Fruit fly (Drosophila melanogaster): ENCODE measurements around the gene Sld5.

Gene Sld5

DNA sequence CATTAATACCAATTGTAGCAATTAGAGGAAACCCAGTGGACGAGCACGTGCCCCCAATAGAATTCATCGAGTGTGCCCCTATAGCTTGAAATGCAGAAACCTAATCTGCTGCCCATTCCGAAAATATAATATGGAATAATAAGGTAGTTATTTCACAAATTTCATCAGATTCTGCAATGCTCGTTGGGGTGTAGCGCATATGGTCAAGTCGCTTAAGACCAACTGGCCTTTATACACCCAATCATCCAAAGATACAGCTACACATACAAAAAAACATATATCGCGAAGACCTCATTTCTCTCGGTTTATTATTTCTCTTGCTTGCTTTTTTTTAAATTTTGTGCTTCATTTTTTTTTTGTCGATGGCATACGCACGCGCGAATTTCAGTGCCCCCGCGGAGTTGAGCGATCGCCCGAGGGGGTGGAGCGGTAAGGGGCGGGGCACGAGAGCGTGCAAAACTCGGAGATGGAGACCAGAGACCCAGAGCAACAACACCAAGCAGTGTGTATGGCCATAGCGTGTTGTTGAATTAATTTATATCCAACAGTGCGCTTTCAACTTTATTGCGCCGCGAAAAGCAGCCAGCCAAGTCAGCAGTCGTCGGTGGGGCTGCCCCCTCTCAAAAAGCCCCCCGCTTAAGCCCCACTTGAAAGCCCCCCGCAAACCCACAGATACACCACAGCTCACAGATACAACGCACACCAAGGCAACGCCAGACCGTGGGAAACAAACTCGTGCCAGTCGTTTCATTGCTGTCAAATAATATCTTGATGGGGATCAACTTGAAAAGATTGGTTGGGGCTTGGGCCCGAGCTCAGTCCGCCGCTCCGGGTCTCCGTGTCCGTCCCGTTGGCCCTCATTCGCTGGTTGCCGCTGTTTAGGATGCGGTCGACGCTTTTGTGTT, 48.1 kb downstream of the Sld5 start (continued):
- TF ChIP-seq Eip93F (GFP tag; optimal IDR thresholded peaks at IDR 0.05) (no peak), CG4318 (GFP tag; optimal IDR thresholded peaks at IDR 0.05) (no peak), Ets21C (GFP tag; optimal IDR thresholded peaks at IDR 0.05) (no peak), CG16779 (tag; optimal IDR thresholded peaks at IDR 0.05) (peak; percentile 45), cyc (GFP tag; optimal IDR thresholded peaks at IDR 0.05) (peak; percentile 39), Sox14 (GFP tag; optimal IDR thresholded peaks at IDR 0.05) (peak; percentile 19), CG10631 (GFP tag; optimal IDR thresholded peaks at IDR 0.05) (peak; percentile 17), vri (GFP tag; optimal IDR thresholded peaks at IDR 0.05) (peak; percentile 58), CG34406 (GFP tag; optimal IDR thresholded peaks at IDR 0.05) (peak; percentile 66), CG6854 (GFP tag; optimal IDR thresholded peaks at IDR 0.05) (peak; percentile 89), CG6808 (GFP tag; optimal IDR thresholded peaks at IDR 0.05) (peak; percentile 71), CG11294 (GFP tag; IDR thresholded peaks at IDR 0.05) (no peak), CG3032 (tag; optimal IDR thresholded peaks at IDR 0.05) (peak; percentile 14), esn (GFP tag; optimal IDR thresholded peaks at IDR 0.05) (peak; percentile 40), Eip75B (GFP tag; optimal IDR thresholded peaks at IDR 0.05) (peak; percentile 21), spab (GFP tag; optimal IDR thresholded peaks at IDR 0.05) (peak; percentile 74), Blimp-1 (GFP tag; optimal IDR thresholded peaks at IDR 0.05) (peak; percentile 1), achi (GFP tag; optimal IDR thresholded peaks at IDR 0.05) (peak; percentile 52)

DNA sequence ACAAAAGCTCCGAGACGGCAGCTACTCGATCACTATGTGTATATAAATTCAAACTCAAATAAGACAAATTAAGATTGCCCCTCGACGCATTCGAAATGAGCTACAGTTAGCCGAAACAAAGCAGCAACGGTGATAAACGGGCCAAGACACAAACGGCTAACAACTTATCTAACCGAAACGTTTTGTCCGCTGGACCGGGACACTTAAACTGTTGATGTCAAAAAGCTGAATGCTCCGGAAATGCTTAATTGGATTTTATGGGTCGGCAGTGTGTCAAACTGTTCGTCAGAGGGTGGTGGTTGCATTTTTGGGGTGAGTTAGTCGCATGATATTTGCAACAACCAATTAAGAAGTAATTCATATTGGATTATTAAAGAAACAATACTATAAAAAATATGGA, 49.0 kb downstream of the Sld5 start:
- TF ChIP-seq CG4318 (GFP tag; optimal IDR thresholded peaks at IDR 0.05) (no peak), CG7368 (GFP tag; optimal IDR thresholded peaks at IDR 0.05) (no peak), CG15336 (GFP tag; IDR thresholded peaks at IDR 0.05) (no peak), CG8632 (GFP tag; optimal IDR thresholded peaks at IDR 0.05) (no peak), Smox (GFP tag; optimal IDR thresholded peaks at IDR 0.05) (no peak)

DNA sequence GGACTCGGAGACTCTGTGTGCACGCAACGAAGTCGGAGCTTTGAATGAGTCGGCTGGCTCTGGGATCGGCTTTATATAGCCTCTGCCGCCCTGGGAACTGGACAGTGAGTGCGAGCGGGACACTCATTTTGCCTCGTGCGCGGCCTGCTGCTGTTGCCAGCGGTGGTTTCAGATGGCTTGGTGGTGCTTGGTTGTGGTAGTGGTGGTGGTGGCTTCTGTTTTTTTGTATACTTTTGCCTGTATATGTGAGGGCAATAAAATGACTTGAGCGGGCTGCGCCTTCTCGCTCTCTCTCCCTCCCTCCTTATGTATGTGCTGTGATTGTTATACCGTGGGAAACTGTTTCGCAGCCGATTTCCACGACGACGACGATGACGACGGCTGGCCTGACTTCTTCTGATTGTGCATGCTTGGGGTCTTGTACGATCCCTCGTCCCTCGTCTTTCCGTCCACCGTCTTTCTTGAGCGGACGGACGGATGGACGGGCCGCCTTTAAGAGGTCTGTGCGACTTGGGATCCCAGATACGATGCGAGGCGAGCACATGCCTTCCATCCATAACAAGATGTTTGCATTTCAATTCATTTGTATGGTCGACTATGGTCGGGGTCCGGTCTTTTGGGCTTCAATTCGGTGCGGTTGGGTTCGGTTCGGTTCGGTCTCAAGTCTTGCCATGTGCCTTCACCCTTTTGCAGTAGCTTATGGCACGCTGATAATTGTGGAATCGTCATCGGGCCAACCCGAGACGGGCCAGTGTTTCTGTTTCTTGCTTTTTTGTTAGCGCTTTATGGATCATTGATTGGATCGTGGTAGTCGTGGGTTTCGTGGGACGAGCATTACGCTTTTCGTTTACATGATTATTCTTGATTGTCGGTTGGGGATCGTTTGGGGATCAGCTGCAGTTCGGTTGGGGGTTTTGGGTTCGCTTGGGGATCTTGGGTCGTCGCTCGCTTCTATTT, 50.1 kb downstream of the Sld5 start:
- TF ChIP-seq CG9139 (GFP tag; optimal IDR thresholded peaks at IDR 0.05) (peak; percentile 69), CG15336 (GFP tag; IDR thresholded peaks at IDR 0.05) (peak; percentile 58), CG3032 (tag; optimal IDR thresholded peaks at IDR 0.05) (peak; percentile 44), CG8319 (GFP tag; optimal IDR thresholded peaks at IDR 0.05) (no peak), Sox102F (GFP tag; optimal IDR thresholded peaks at IDR 0.05) (peak; percentile 33), dac (GFP tag; optimal IDR thresholded peaks at IDR 0.05) (no peak), fd59A (GFP tag; optimal IDR thresholded peaks at IDR 0.05) (peak; percentile 3), Hr38 (GFP tag; optimal IDR thresholded peaks at IDR 0.05) (no peak), CG6276 (GFP tag; optimal IDR thresholded peaks at IDR 0.05) (peak; percentile 61), ss (GFP tag; optimal IDR thresholded peaks at IDR 0.05) (peak; percentile 80 to 92), CG6854 (GFP tag; optimal IDR thresholded peaks at IDR 0.05) (peak; percentile 79), Eip78C (GFP tag) (peak; percentile 67), CG34406 (GFP tag; optimal IDR thresholded peaks at IDR 0.05) (peak; percentile 12), Met (GFP tag; optimal IDR thresholded peaks at IDR 0.05) (peak; percentile 60), Eip93F (GFP tag; optimal IDR thresholded peaks at IDR 0.05) (peak; percentile 15), CG10669 (GFP tag; optimal IDR thresholded peaks at IDR 0.05) (peak; percentile 4), CG4318 (GFP tag; optimal IDR thresholded peaks at IDR 0.05) (no peak), cyc (GFP tag; optimal IDR thresholded peaks at IDR 0.05) (no peak), fkh (GFP tag; optimal IDR thresholded peaks at IDR 0.05) (peak; percentile 62), dsx (GFP tag; optimal IDR thresholded peaks at IDR 0.05; ENCODE audit: poor library complexity, severe bottlenecking) (peak; percentile 79), Sox14 (GFP tag; optimal IDR thresholded peaks at IDR 0.05) (peak; percentile 12), Sox15 (GFP tag; optimal IDR thresholded peaks at IDR 0.05) (no peak), vri (GFP tag; optimal IDR thresholded peaks at IDR 0.05) (peak; percentile 47), CG1621 (tag; optimal IDR thresholded peaks at IDR 0.05) (peak; percentile 54), Ets96B (tag; optimal IDR thresholded peaks at IDR 0.05) (peak; percentile 57), salr (GFP tag; optimal IDR thresholded peaks at IDR 0.05) (no peak), CG8119 (GFP tag; IDR thresholded peaks at IDR 0.05) (peak; percentile 54; the same call in 2 of the 3 replicates), CG3919 (GFP tag; optimal IDR thresholded peaks at IDR 0.05) (peak; percentile 18), Smox (GFP tag; optimal IDR thresholded peaks at IDR 0.05) (peak; percentile 25), Lpt (GFP tag; optimal IDR thresholded peaks at IDR 0.05) (peak; percentile 71)

Measured in whole organism, prepupa.